Worm (Caenorhabditis elegans): ENCODE data around the gene F44A6.4.

ce11 chrX:10219184-10219705 lies 4.0 kb upstream of the F44A6.4 start:
- TF ChIP-seq W03F9.2 (tag; optimal IDR thresholded peaks at IDR 0.05) (no peak), him-1 (tag; optimal IDR thresholded peaks at IDR 0.05) (no peak), dao-5 (tag; optimal IDR thresholded peaks at IDR 0.05) (no peak)
